Fruit fly (Drosophila melanogaster) whole organism, adult: ENCODE data around the gene Alg2.

Experiments used
- CG11617 ChIP-seq: fragments of 200-800 bp; sonication (Bioruptor generic); optimal IDR thresholded peaks from 2 replicates; lab custom pipeline; 2017; ENCODE audit warnings: mild to moderate bottlenecking, missing biosample characterization, missing genetic modification reagents, missing genetic modification characterization
- CG12768 ChIP-seq: fragments of 200-800 bp; sonication (Bioruptor generic); optimal IDR thresholded peaks from 2 replicates; lab custom pipeline; 2017; ENCODE audit warnings: missing biosample characterization, missing genetic modification characterization, mild to moderate bottlenecking, moderate library complexity, missing genetic modification reagents
- CG14711 ChIP-seq: fragments of 200-800 bp; sonication (Bioruptor generic); optimal IDR thresholded peaks from 2 replicates; lab custom pipeline; 2018; ENCODE audit warnings: missing biosample characterization, mild to moderate bottlenecking, missing genetic modification characterization, moderate library complexity
- CG1620 ChIP-seq: fragments of 200-800 bp; sonication (Bioruptor generic); optimal IDR thresholded peaks from 2 replicates; lab custom pipeline; 2016; ENCODE audit warnings: missing biosample characterization, missing genetic modification characterization
- CG33017 ChIP-seq: fragments of 200-800 bp; sonication (Bioruptor generic); optimal IDR thresholded peaks from 2 replicates; lab custom pipeline; 2018; ENCODE audit warnings: missing biosample characterization, mild to moderate bottlenecking, missing genetic modification characterization, moderate library complexity
- CG5204 ChIP-seq: fragments of 200-800 bp; sonication (Bioruptor generic); optimal IDR thresholded peaks from 2 replicates; lab custom pipeline; 2016; ENCODE audit warnings: missing biosample characterization, missing genetic modification characterization
- CG7045 ChIP-seq: fragments of 200-800 bp; sonication (Bioruptor generic); optimal IDR thresholded peaks from 2 replicates; lab custom pipeline; 2017; ENCODE audit warnings: missing biosample characterization, mild to moderate bottlenecking, missing genetic modification characterization
- CG7101 ChIP-seq: fragments of 200-800 bp; sonication (Bioruptor generic); optimal IDR thresholded peaks from 2 replicates; lab custom pipeline; 2018; ENCODE audit warnings: missing biosample characterization, mild to moderate bottlenecking, missing genetic modification characterization, moderate library complexity
- Clk ChIP-seq: fragments of 200-800 bp; sonication (Bioruptor generic); optimal IDR thresholded peaks from 2 replicates; lab custom pipeline; 2017; ENCODE audit warnings: missing biosample characterization, missing genetic modification characterization
- Crg-1 ChIP-seq: fragments of 200-800 bp; sonication (Bioruptor generic); optimal IDR thresholded peaks from 2 replicates; lab custom pipeline; 2016; ENCODE audit warnings: missing biosample characterization, missing genetic modification characterization
- Hr96 ChIP-seq: fragments of 200-800 bp; sonication (Bioruptor generic); optimal IDR thresholded peaks from 2 replicates; lab custom pipeline; 2016; ENCODE audit warnings: missing biosample characterization, missing genetic modification characterization
- Mnt ChIP-seq: fragments of 200-800 bp; sonication (Bioruptor generic); optimal IDR thresholded peaks from 2 replicates; lab custom pipeline; 2016; ENCODE audit warnings: missing biosample characterization, mild to moderate bottlenecking, missing genetic modification characterization
- bab1 ChIP-seq: fragments of 200-800 bp; sonication (Bioruptor generic); optimal IDR thresholded peaks from 3 replicates; lab custom pipeline; 2019; ENCODE audit warnings: missing biosample characterization, mild to moderate bottlenecking, missing genetic modification characterization, moderate library complexity
- cic ChIP-seq: fragments of 200-800 bp; sonication (Bioruptor generic); optimal IDR thresholded peaks from 2 replicates; lab custom pipeline; 2017; ENCODE audit warnings: missing biosample characterization, mild to moderate bottlenecking, missing genetic modification characterization, moderate library complexity
- cnc ChIP-seq, 2 experiments: fragments of >200 bp; optimal IDR thresholded peaks; 2 replicates each; lab custom pipeline; 2017
- kay ChIP-seq: fragments of 200-800 bp; sonication (Bioruptor generic); peaks from one replicate; lab custom pipeline; 2016; ENCODE audit warnings: missing biosample characterization, missing genetic modification characterization, borderline replicate concordance
- ovo ChIP-seq: fragments of 200-800 bp; sonication (Bioruptor generic); optimal IDR thresholded peaks from 2 replicates; lab custom pipeline; 2016; ENCODE audit warnings: missing biosample characterization, missing genetic modification characterization
- pad ChIP-seq: fragments of 200-800 bp; sonication (Bioruptor generic); optimal IDR thresholded peaks from 3 replicates; lab custom pipeline; 2017; ENCODE audit warnings: missing biosample characterization, missing genetic modification characterization, mild to moderate bottlenecking, moderate library complexity, missing genetic modification reagents
- tj ChIP-seq: fragments of 200-800 bp; sonication (Bioruptor generic); optimal IDR thresholded peaks from 3 replicates; lab custom pipeline; 2017; ENCODE audit warnings: missing biosample characterization, mild to moderate bottlenecking, missing genetic modification characterization, moderate library complexity
- toe ChIP-seq: fragments of 200-800 bp; sonication (Bioruptor generic); optimal IDR thresholded peaks from 2 replicates; lab custom pipeline; 2016; ENCODE audit warnings: missing biosample characterization, missing genetic modification characterization

Gene Alg2

dm6 chr3L:3166200-3166695 is 22.6 kb downstream of the Alg2 start, which contains the start of gene Asciz:
Asciz (minus strand) TSS chr3L:3166250.
- TF ChIP-seq Mnt (GFP tag; lab: Kevin White, UChicago) (no peak), CG12768 (GFP tag; lab: Kevin White, UChicago) (peak; percentile 14)

dm6 chr3L:3169107-3169506 is 25.5 kb downstream of the Alg2 start, which contains the start of the genes CG32278 and CG32281:
CG32278 (plus strand) TSS chr3L:3169286.
CG32281 (plus strand) TSS chr3L:3169375.
- no peak for TF ChIP-seq CG11617
- TF ChIP-seq Mnt (GFP tag; lab: Kevin White, UChicago): peak; percentile 28

- no peak for TF ChIP-seq CG7045 (GFP tag; lab: Kevin White, UChicago)
These were observed 28.8 kb downstream of the Alg2 start, which contains the start of gene CG14963 for dm6 chr3L:3172445-3172844. CG14963 (minus strand) TSS chr3L:3172545.

- TF ChIP-seq CG7101: no peak
- TF ChIP-seq Mnt (GFP tag; lab: Kevin White, UChicago): no peak
These were observed 34.3 kb downstream of the Alg2 start for dm6 chr3L:3177872-3178271.

- TF ChIP-seq CG33017 (tag; lab: Kevin White, UChicago) (no peak), cnc (optimal IDR thresholded peaks at IDR 0.05; lab: Kevin White, UChicago) (no peak), cic (GFP tag; lab: Kevin White, UChicago) (no peak), tj (GFP tag; lab: Kevin White, UChicago) (peak; percentile 31), kay (GFP tag; lab: Kevin White, UChicago) (no peak), CG11617 (peak; percentile 66), Crg-1 (GFP tag; lab: Kevin White, UChicago) (peak; percentile 54), Clk (GFP tag; lab: Kevin White, UChicago) (peak; percentile 9), CG7101 (peak; percentile 43), CG14711 (tag; lab: Kevin White, UChicago) (peak; percentile 14), Mnt (GFP tag; lab: Kevin White, UChicago) (peak; percentile 58), toe (peak; percentile 67), CG5204 (GFP tag; lab: Kevin White, UChicago) (peak; percentile 62), CG7045 (GFP tag; lab: Kevin White, UChicago) (peak; percentile 39), pad (peak; percentile 62), CG12768 (GFP tag; lab: Kevin White, UChicago) (peak; percentile 0), Hr96 (GFP tag; lab: Kevin White, UChicago) (peak; percentile 75), bab1 (GFP tag; lab: Kevin White, UChicago) (peak; percentile 23), ovo (GFP tag; lab: Kevin White, UChicago) (no peak), CG1620 (GFP tag; lab: Kevin White, UChicago) (peak; percentile 73)
These were observed 35.0 kb downstream of the Alg2 start, which contains the start of the genes MnM and Girdin for dm6 chr3L:3178530-3179096. MnM (minus strand) TSS chr3L:3178580. Girdin (plus strand) TSS chr3L:3178930.

dm6 chr3L:3179474-3179873 is 35.9 kb downstream of the Alg2 start:
- TF ChIP-seq CG7101 (peak; percentile 68), CG5204 (GFP tag; lab: Kevin White, UChicago) (no peak), CG1620 (GFP tag; lab: Kevin White, UChicago) (peak; percentile 47), cnc (optimal IDR thresholded peaks at IDR 0.05; lab: Kevin White, UChicago) (no peak), CG14711 (tag; lab: Kevin White, UChicago) (peak; percentile 70), tj (GFP tag; lab: Kevin White, UChicago) (peak; percentile 69), ovo (GFP tag; lab: Kevin White, UChicago) (no peak), Crg-1 (GFP tag; lab: Kevin White, UChicago) (peak; percentile 11), Clk (GFP tag; lab: Kevin White, UChicago) (no peak), CG12768 (GFP tag; lab: Kevin White, UChicago) (peak; percentile 18), pad (peak; percentile 36), toe (peak; percentile 3), kay (GFP tag; lab: Kevin White, UChicago) (no peak), Hr96 (GFP tag; lab: Kevin White, UChicago) (peak; percentile 36), CG7045 (GFP tag; lab: Kevin White, UChicago) (peak; percentile 78), Mnt (GFP tag; lab: Kevin White, UChicago) (no peak), CG33017 (tag; lab: Kevin White, UChicago) (peak; percentile 73), cic (GFP tag; lab: Kevin White, UChicago) (no peak), bab1 (GFP tag; lab: Kevin White, UChicago) (peak; percentile 93), CG11617 (peak; percentile 27)

dm6 chr3L:3184104-3184503 is 40.5 kb downstream of the Alg2 start, which contains the start of gene CG42494:
CG42494 (plus strand) TSS chr3L:3184404.
- no peak for TF ChIP-seq CG33017 (tag; lab: Kevin White, UChicago)
- no peak for TF ChIP-seq CG12768 (GFP tag; lab: Kevin White, UChicago)
- no peak for TF ChIP-seq CG5204 (GFP tag; lab: Kevin White, UChicago)
- no peak for TF ChIP-seq Clk (GFP tag; lab: Kevin White, UChicago)
- no peak for TF ChIP-seq Hr96 (GFP tag; lab: Kevin White, UChicago)
- no peak for TF ChIP-seq toe
- no peak for TF ChIP-seq tj (GFP tag; lab: Kevin White, UChicago)
- TF ChIP-seq kay (GFP tag; lab: Kevin White, UChicago): no peak
- no peak for TF ChIP-seq Mnt (GFP tag; lab: Kevin White, UChicago)
